Fruit fly (Drosophila melanogaster) whole organism, embryonic: ENCODE results near the gene Srr.

ENCODE experiments used
- CG10979 ChIP-seq: fragments of 200-800 bp; sonication (Bioruptor generic); optimal IDR thresholded peaks from 2 replicates; lab custom pipeline; 2018; ENCODE audit warnings: missing biosample characterization, mild to moderate bottlenecking, missing genetic modification characterization, moderate library complexity
- CG11093 ChIP-seq: fragments of 200-800 bp; sonication (Bioruptor generic); IDR thresholded peaks from 3 replicates; pipeline ENCODE4 v1.3.6; 2022; ENCODE audit warnings: missing biosample characterization, missing genetic modification characterization
- CG11695 ChIP-seq: fragments of 200-800 bp; sonication (Bioruptor generic); IDR thresholded peaks from 3 replicates; pipeline ENCODE4 v1.3.6; 2022; ENCODE audit warnings: missing biosample characterization, missing genetic modification characterization
- CG11723 ChIP-seq: fragments of 200-800 bp; sonication (Bioruptor generic); optimal IDR thresholded peaks from 2 replicates; lab custom pipeline; 2017; ENCODE audit warnings: missing biosample characterization, mild to moderate bottlenecking, missing genetic modification characterization
- CG12071 ChIP-seq: fragments of 200-800 bp; sonication (Bioruptor generic); optimal IDR thresholded peaks from 3 replicates; lab custom pipeline; 2018; ENCODE audit warnings: missing biosample characterization, mild to moderate bottlenecking, missing genetic modification characterization
- CG12104 ChIP-seq: fragments of 200-800 bp; sonication (Bioruptor generic); optimal IDR thresholded peaks from 3 replicates; lab custom pipeline; 2016; ENCODE audit warnings: missing biosample characterization, missing genetic modification characterization
- CG12299 ChIP-seq: fragments of 200-800 bp; sonication (Bioruptor generic); optimal IDR thresholded peaks from 2 replicates; lab custom pipeline; 2018; ENCODE audit warnings: missing biosample characterization, mild to moderate bottlenecking, missing genetic modification characterization
- CG17829 ChIP-seq: fragments of 200-800 bp; optimal IDR thresholded peaks from 2 replicates; lab custom pipeline; 2019; ENCODE audit warnings: missing biosample characterization, mild to moderate bottlenecking, missing genetic modification characterization, moderate library complexity
- CG17912 ChIP-seq: fragments of 200-800 bp; sonication (Bioruptor generic); optimal IDR thresholded peaks from 2 replicates; lab custom pipeline; 2018; ENCODE audit warnings: missing biosample characterization, mild to moderate bottlenecking, missing genetic modification characterization
- CG2120 ChIP-seq: fragments of 200-800 bp; sonication (Bioruptor generic); optimal IDR thresholded peaks from 3 replicates; lab custom pipeline; 2016; ENCODE audit warnings: missing biosample characterization, missing genetic modification characterization
- CG2199 ChIP-seq: fragments of 200-800 bp; sonication (Bioruptor generic); IDR thresholded peaks from 3 replicates; pipeline ENCODE4 v1.3.6; 2022; ENCODE audit warnings: missing biosample characterization, missing genetic modification characterization
- CG2712 ChIP-seq: fragments of 200-800 bp; optimal IDR thresholded peaks from 3 replicates; lab custom pipeline; 2019; ENCODE audit warnings: missing biosample characterization, mild to moderate bottlenecking, missing genetic modification characterization, moderate library complexity
- CG3407 ChIP-seq: fragments of 200-800 bp; sonication (Bioruptor generic); optimal IDR thresholded peaks from 2 replicates; lab custom pipeline; 2018; ENCODE audit warnings: missing biosample characterization, mild to moderate bottlenecking, missing genetic modification characterization
- CG34422 ChIP-seq: fragments of 200-800 bp; sonication (Bioruptor generic); IDR thresholded peaks from 3 replicates; pipeline ENCODE4 v1.3.6; 2022; ENCODE audit warnings: missing biosample characterization, missing genetic modification characterization
- CG4730 ChIP-seq: fragments of 200-800 bp; sonication (Bioruptor generic); IDR thresholded peaks from 2 replicates; pipeline ENCODE4 v1.3.6; 2022; ENCODE audit warnings: missing biosample characterization, missing genetic modification characterization
- CG7786 ChIP-seq: fragments of 200-800 bp; sonication (Bioruptor generic); optimal IDR thresholded peaks from 2 replicates; lab custom pipeline; 2016; ENCODE audit warnings: missing biosample characterization, missing genetic modification characterization
- CG8290 ChIP-seq, 3 experiments: fragments of 200-800 bp; sonication (Bioruptor generic); optimal IDR thresholded peaks; 2 replicates each; lab custom pipeline; 2016 to 2019; ENCODE audit warnings: missing biosample characterization in 3 of 3, missing genetic modification characterization in 3 of 3, mild to moderate bottlenecking in 2 of 3, moderate library complexity in 1 of 3
- CG9797 ChIP-seq: fragments of 200-800 bp; sonication (Bioruptor generic); optimal IDR thresholded peaks from 3 replicates; lab custom pipeline; 2018; ENCODE audit warnings: missing biosample characterization, mild to moderate bottlenecking, missing genetic modification characterization
- Dek ChIP-seq: fragments of 200-800 bp; sonication (Bioruptor generic); optimal IDR thresholded peaks from 3 replicates; lab custom pipeline; 2019; ENCODE audit warnings: missing biosample characterization, mild to moderate bottlenecking, missing genetic modification characterization, moderate library complexity
- E2f1 ChIP-seq: fragments of 200-800 bp; sonication (Bioruptor generic); IDR thresholded peaks from 2 replicates; pipeline ENCODE4 v1.3.6; 2022; ENCODE audit warnings: missing biosample characterization, missing genetic modification characterization
- Ets97D ChIP-seq: fragments of 200-800 bp; sonication (Bioruptor generic); optimal IDR thresholded peaks from 3 replicates; lab custom pipeline; 2016; ENCODE audit warnings: missing biosample characterization, missing genetic modification characterization
- Lhr ChIP-seq: fragments of 200-800 bp; sonication (Bioruptor generic); optimal IDR thresholded peaks from 3 replicates; lab custom pipeline; 2017; ENCODE audit warnings: mild to moderate bottlenecking, missing biosample characterization, missing genetic modification reagents, missing genetic modification characterization
- Max ChIP-seq: fragments of 200-800 bp; sonication (Bioruptor generic); optimal IDR thresholded peaks from 2 replicates; lab custom pipeline; 2016; ENCODE audit warnings: missing biosample characterization, mild to moderate bottlenecking, missing genetic modification characterization
- Meics ChIP-seq: fragments of 200-800 bp; sonication (Bioruptor generic); optimal IDR thresholded peaks from 2 replicates; lab custom pipeline; 2017; ENCODE audit warnings: missing biosample characterization, mild to moderate bottlenecking, missing genetic modification characterization
- NfI ChIP-seq: fragments of 200-800 bp; sonication (Bioruptor generic); optimal IDR thresholded peaks from 3 replicates; lab custom pipeline; 2018; ENCODE audit warnings: missing biosample characterization, mild to moderate bottlenecking, missing genetic modification characterization, moderate library complexity
- Sin3A ChIP-seq: fragments of >200 bp; optimal IDR thresholded peaks from 2 replicates; lab custom pipeline; 2018
- Vsx1 ChIP-seq: fragments of 200-800 bp; sonication (Bioruptor generic); optimal IDR thresholded peaks from 2 replicates; lab custom pipeline; 2017; ENCODE audit warnings: missing biosample characterization, mild to moderate bottlenecking, missing genetic modification characterization, missing genetic modification reagents
- al ChIP-seq: fragments of 200-800 bp; sonication (Bioruptor generic); IDR thresholded peaks from 2 replicates; pipeline ENCODE4 v1.3.6; 2022; ENCODE audit warnings: missing biosample characterization, missing genetic modification characterization
- ap ChIP-seq: fragments of 200-800 bp; sonication (Bioruptor generic); IDR thresholded peaks from 2 replicates; pipeline ENCODE4 v1.3.6; 2022; ENCODE audit warnings: missing biosample characterization, missing genetic modification characterization
- bbx ChIP-seq: fragments of 200-800 bp; sonication (Bioruptor generic); IDR thresholded peaks from 2 replicates; pipeline ENCODE4 v1.3.6; 2022; ENCODE audit warnings: missing biosample characterization, missing genetic modification characterization; ENCODE audit not compliant: partially characterized antibody
- bcd ChIP-seq: fragments of 200-800 bp; sonication (Bioruptor generic); optimal IDR thresholded peaks from 2 replicates; lab custom pipeline; 2017; ENCODE audit warnings: missing biosample characterization, mild to moderate bottlenecking, missing genetic modification characterization
- cad ChIP-seq: fragments of >200 bp; optimal IDR thresholded peaks from 2 replicates; lab custom pipeline; 2017; ENCODE audit warnings: missing biosample characterization, missing genetic modification characterization
- corto ChIP-seq: fragments of 200-800 bp; sonication (Bioruptor generic); optimal IDR thresholded peaks from 2 replicates; lab custom pipeline; 2016; ENCODE audit warnings: missing biosample characterization, mild to moderate bottlenecking, missing genetic modification characterization, moderate library complexity
- grau ChIP-seq: fragments of 200-800 bp; optimal IDR thresholded peaks from 3 replicates; lab custom pipeline; 2019; ENCODE audit warnings: missing biosample characterization, mild to moderate bottlenecking, missing genetic modification characterization, moderate library complexity
- gt ChIP-seq: fragments of 200-800 bp; sonication (Bioruptor generic); IDR thresholded peaks from 2 replicates; pipeline ENCODE4 v1.3.6; 2022; ENCODE audit warnings: missing biosample characterization, missing genetic modification characterization
- jigr1 ChIP-seq: fragments of 200-800 bp; sonication (Bioruptor generic); IDR thresholded peaks from 3 replicates; pipeline ENCODE4 v1.3.6; 2022; ENCODE audit warnings: missing biosample characterization, missing genetic modification characterization
- klu ChIP-seq: fragments of 200-800 bp; sonication (Bioruptor generic); IDR thresholded peaks from 2 replicates; pipeline ENCODE4 v1.3.6; 2022; ENCODE audit warnings: missing biosample characterization, missing genetic modification characterization
- lab ChIP-seq: fragments of 200-800 bp; sonication (Bioruptor generic); optimal IDR thresholded peaks from 3 replicates; lab custom pipeline; 2017; ENCODE audit warnings: missing biosample characterization, missing genetic modification characterization, mild to moderate bottlenecking, moderate library complexity, missing genetic modification reagents
- lilli ChIP-seq: fragments of 200-800 bp; sonication (Bioruptor generic); optimal IDR thresholded peaks from 3 replicates; lab custom pipeline; 2016; ENCODE audit warnings: missing biosample characterization, missing genetic modification characterization
- lola ChIP-seq, 3 experiments: fragments of >200 bp in 2 of 3; fragments of 200-800 bp in 1 of 3; sonication (Bioruptor generic) in 1 of 3; optimal IDR thresholded peaks; 2 replicates each; lab custom pipeline; 2017 to 2019; ENCODE audit warnings: missing biosample characterization in 3 of 3, missing genetic modification characterization in 3 of 3, mild to moderate bottlenecking in 1 of 3, moderate library complexity in 1 of 3
- nerfin-1 ChIP-seq: fragments of 200-800 bp; sonication (Bioruptor generic); optimal IDR thresholded peaks from 3 replicates; lab custom pipeline; 2019; ENCODE audit warnings: missing biosample characterization, mild to moderate bottlenecking, missing genetic modification characterization, moderate library complexity
- odd ChIP-seq: fragments of 200-800 bp; sonication (Bioruptor generic); optimal IDR thresholded peaks from 2 replicates; lab custom pipeline; 2017; ENCODE audit warnings: missing biosample characterization, mild to moderate bottlenecking, missing genetic modification characterization
- otp ChIP-seq: fragments of 200-800 bp; sonication (Bioruptor generic); IDR thresholded peaks from 3 replicates; pipeline ENCODE4, ENCODE4 v1.3.6; 2022; ENCODE audit warnings: missing biosample characterization, missing genetic modification characterization
- pb ChIP-seq: fragments of 200-800 bp; sonication (Bioruptor generic); optimal IDR thresholded peaks from 3 replicates; lab custom pipeline; 2016; ENCODE audit warnings: missing biosample characterization, missing genetic modification characterization
- pros ChIP-seq: fragments of 200-800 bp; sonication (Bioruptor generic); optimal IDR thresholded peaks from 3 replicates; lab custom pipeline; 2019; ENCODE audit warnings: missing biosample characterization, mild to moderate bottlenecking, missing genetic modification characterization, moderate library complexity
- sqz ChIP-seq: fragments of 200-800 bp; sonication (Bioruptor generic); optimal IDR thresholded peaks from 3 replicates; lab custom pipeline; 2018; ENCODE audit warnings: missing biosample characterization, mild to moderate bottlenecking, missing genetic modification characterization
- wek ChIP-seq: fragments of 200-800 bp; sonication (Bioruptor generic); optimal IDR thresholded peaks from 3 replicates; lab custom pipeline; 2018; ENCODE audit warnings: missing biosample characterization, mild to moderate bottlenecking, missing genetic modification characterization, moderate library complexity
- zen ChIP-seq: fragments of 200-800 bp; sonication (Bioruptor generic); optimal IDR thresholded peaks from 3 replicates; lab custom pipeline; 2018; ENCODE audit warnings: missing biosample characterization, mild to moderate bottlenecking, missing genetic modification characterization, moderate library complexity

Srr gene

dm6 chr3R:9341189-9342012 is 23.8 kb upstream of the Srr start (continued):
- TF ChIP-seq Sin3A (lab: Kevin White, UChicago) (no peak), wek (GFP tag; lab: Kevin White, UChicago) (peak; percentile 9), Vsx1 (GFP tag; lab: Kevin White, UChicago) (peak; percentile 72), pb (peak; percentile 29), lab (GFP tag; lab: Kevin White, UChicago) (peak; percentile 88), CG34422 (GFP tag; lab: Robert Waterston, UW) (peak; percentile 55; the same call in 2 of the 3 replicates), NfI (peak; percentile 82), lilli (GFP tag; lab: Kevin White, UChicago) (peak; percentile 85), CG2712 (peak; percentile 85), CG11723 (peak; percentile 71), CG12071 (GFP tag; lab: Kevin White, UChicago) (peak; percentile 49), bcd (GFP tag; lab: Kevin White, UChicago) (peak; percentile 60), jigr1 (GFP tag; lab: Robert Waterston, UW) (no peak), CG2199 (GFP tag; lab: Robert Waterston, UW) (peak; percentile 86; the same call in 2 of the 3 replicates), Max (GFP tag; lab: Kevin White, UChicago) (peak; percentile 59), CG8290 (GFP tag; optimal IDR thresholded peaks at IDR 0.05; lab: Kevin White, UChicago) (peak; percentile 51), CG8290 (tag; optimal IDR thresholded peaks at IDR 0.05; lab: Kevin White, UChicago) (peak; percentile 78 to 79), grau (peak; percentile 90), CG7786 (GFP tag; lab: Kevin White, UChicago) (peak; percentile 22), CG11695 (GFP tag; lab: Robert Waterston, UW) (peak; percentile 80), Ets97D (GFP tag; lab: Kevin White, UChicago) (peak; percentile 47), pros (peak; percentile 75), al (GFP tag; lab: Robert Waterston, UW) (peak; percentile 29; the same call in 1 of the 2 replicates), lola (GFP tag; optimal IDR thresholded peaks at IDR 0.05; lab: Kevin White, UChicago) (peak in 1 of 3 experiments; percentile 74), otp (GFP tag; lab: Robert Waterston, UW) (peak; percentile 48; the same call in 1 of the 3 replicates), CG17912 (GFP tag; lab: Kevin White, UChicago) (no peak), gt (GFP tag; lab: Robert Waterston, UW) (no peak), Dek (tag; lab: Kevin White, UChicago) (peak; percentile 67), zen (tag; lab: Kevin White, UChicago) (peak; percentile 69), bbx (GFP tag; lab: Robert Waterston, UW) (peak; percentile 76), cad (no peak), CG3407 (GFP tag; lab: Kevin White, UChicago) (peak; percentile 68), klu (GFP tag; lab: Robert Waterston, UW) (peak; percentile 69; the same call in 1 of the 2 replicates), ap (GFP tag; lab: Robert Waterston, UW) (no peak), odd (peak; percentile 78), CG12299 (tag; lab: Kevin White, UChicago) (peak; percentile 84), CG10979 (tag; lab: Kevin White, UChicago) (peak; percentile 75), CG2120 (GFP tag; lab: Kevin White, UChicago) (peak; percentile 88), Lhr (GFP tag; lab: Kevin White, UChicago) (peak; percentile 42), CG11093 (GFP tag; lab: Robert Waterston, UW) (no peak), E2f1 (peak; percentile 47; the same call in 1 of the 2 replicates), nerfin-1 (tag; lab: Kevin White, UChicago) (peak; percentile 75), sqz (peak; percentile 75), CG4730 (GFP tag; lab: Robert Waterston, UW) (0 out of 2 replicates have a peak, but pooled peaks have one; percentile 47), Meics (peak; percentile 90), corto (GFP tag; lab: Kevin White, UChicago) (peak; percentile 89), CG17829 (peak; percentile 81), CG12104 (GFP tag; lab: Kevin White, UChicago) (peak; percentile 75), CG9797 (GFP tag; lab: Kevin White, UChicago) (peak; percentile 13)
